Fruit fly (Drosophila melanogaster) whole organism, adult: Measurements from ENCODE around the gene Exo70.

Experiments used
- CG12768 ChIP-seq: fragments of 200-800 bp; sonication (Bioruptor generic); optimal IDR thresholded peaks from 2 replicates; lab custom pipeline; 2017; ENCODE audit warnings: missing biosample characterization, missing genetic modification characterization, mild to moderate bottlenecking, moderate library complexity, missing genetic modification reagents
- CG14711 ChIP-seq: fragments of 200-800 bp; sonication (Bioruptor generic); optimal IDR thresholded peaks from 2 replicates; lab custom pipeline; 2018; ENCODE audit warnings: missing biosample characterization, mild to moderate bottlenecking, missing genetic modification characterization, moderate library complexity
- CG5204 ChIP-seq: fragments of 200-800 bp; sonication (Bioruptor generic); optimal IDR thresholded peaks from 2 replicates; lab custom pipeline; 2016; ENCODE audit warnings: missing biosample characterization, missing genetic modification characterization
- CG7045 ChIP-seq: fragments of 200-800 bp; sonication (Bioruptor generic); optimal IDR thresholded peaks from 2 replicates; lab custom pipeline; 2017; ENCODE audit warnings: missing biosample characterization, mild to moderate bottlenecking, missing genetic modification characterization
- Clk ChIP-seq: fragments of 200-800 bp; sonication (Bioruptor generic); optimal IDR thresholded peaks from 2 replicates; lab custom pipeline; 2017; ENCODE audit warnings: missing biosample characterization, missing genetic modification characterization
- Crg-1 ChIP-seq: fragments of 200-800 bp; sonication (Bioruptor generic); optimal IDR thresholded peaks from 2 replicates; lab custom pipeline; 2016; ENCODE audit warnings: missing biosample characterization, missing genetic modification characterization
- Mnt ChIP-seq: fragments of 200-800 bp; sonication (Bioruptor generic); optimal IDR thresholded peaks from 2 replicates; lab custom pipeline; 2016; ENCODE audit warnings: missing biosample characterization, mild to moderate bottlenecking, missing genetic modification characterization
- bab1 ChIP-seq: fragments of 200-800 bp; sonication (Bioruptor generic); optimal IDR thresholded peaks from 3 replicates; lab custom pipeline; 2019; ENCODE audit warnings: missing biosample characterization, mild to moderate bottlenecking, missing genetic modification characterization, moderate library complexity
- kay ChIP-seq: fragments of 200-800 bp; sonication (Bioruptor generic); peaks from one replicate; lab custom pipeline; 2016; ENCODE audit warnings: missing biosample characterization, missing genetic modification characterization, borderline replicate concordance
- ovo ChIP-seq: fragments of 200-800 bp; sonication (Bioruptor generic); optimal IDR thresholded peaks from 2 replicates; lab custom pipeline; 2016; ENCODE audit warnings: missing biosample characterization, missing genetic modification characterization
- pad ChIP-seq: fragments of 200-800 bp; sonication (Bioruptor generic); optimal IDR thresholded peaks from 3 replicates; lab custom pipeline; 2017; ENCODE audit warnings: missing biosample characterization, missing genetic modification characterization, mild to moderate bottlenecking, moderate library complexity, missing genetic modification reagents
- toe ChIP-seq: fragments of 200-800 bp; sonication (Bioruptor generic); optimal IDR thresholded peaks from 2 replicates; lab custom pipeline; 2016; ENCODE audit warnings: missing biosample characterization, missing genetic modification characterization

DNA sequence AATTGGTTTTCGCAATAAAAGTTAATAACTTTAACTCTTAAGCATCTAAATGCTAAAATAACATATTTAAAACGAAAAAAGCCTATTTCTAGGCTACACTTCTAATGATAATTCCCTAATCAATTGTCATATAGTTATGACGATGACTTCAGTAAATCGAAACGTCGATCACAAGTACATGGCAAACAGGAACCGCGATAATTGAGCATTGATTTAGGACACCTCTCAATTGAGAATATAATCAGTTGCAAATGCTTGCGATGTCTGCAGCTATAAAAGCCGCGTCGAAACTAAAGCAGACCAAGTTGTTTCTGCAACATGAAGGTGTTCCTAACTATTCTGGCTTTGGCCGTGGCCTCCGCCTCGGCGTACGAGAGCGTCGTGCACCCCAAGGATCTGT lies 20.4 kb upstream of the Exo70 start, which contains the start of gene Jon66Ci:
- TF ChIP-seq ovo (GFP tag; lab: Kevin White, UChicago) (no peak), Crg-1 (no peak), CG7045 (GFP tag; lab: Kevin White, UChicago) (no peak), Clk (GFP tag; lab: Kevin White, UChicago) (no peak), toe (GFP tag; lab: Kevin White, UChicago) (no peak), Mnt (GFP tag; lab: Kevin White, UChicago) (no peak), CG12768 (GFP tag; lab: Kevin White, UChicago) (no peak), kay (GFP tag; lab: Kevin White, UChicago) (no peak), pad (GFP tag; lab: Kevin White, UChicago) (no peak), CG14711 (tag; lab: Kevin White, UChicago) (no peak), CG5204 (GFP tag; lab: Kevin White, UChicago) (no peak), bab1 (GFP tag; lab: Kevin White, UChicago) (no peak)
